Fruit fly (Drosophila melanogaster) Kc167 (cell line): ENCODE results near the gene CG6171.

Experiments
- Myc ChIP-seq: fragments of >200 bp; optimal IDR thresholded peaks from 2 replicates; lab custom pipeline; 2017; ENCODE audit warnings: missing external identifiers
- ttk ChIP-seq: sonication (Bioruptor generic); optimal IDR thresholded peaks from 2 replicates; lab custom pipeline; 2017; ENCODE audit warnings: missing external identifiers

DNA sequence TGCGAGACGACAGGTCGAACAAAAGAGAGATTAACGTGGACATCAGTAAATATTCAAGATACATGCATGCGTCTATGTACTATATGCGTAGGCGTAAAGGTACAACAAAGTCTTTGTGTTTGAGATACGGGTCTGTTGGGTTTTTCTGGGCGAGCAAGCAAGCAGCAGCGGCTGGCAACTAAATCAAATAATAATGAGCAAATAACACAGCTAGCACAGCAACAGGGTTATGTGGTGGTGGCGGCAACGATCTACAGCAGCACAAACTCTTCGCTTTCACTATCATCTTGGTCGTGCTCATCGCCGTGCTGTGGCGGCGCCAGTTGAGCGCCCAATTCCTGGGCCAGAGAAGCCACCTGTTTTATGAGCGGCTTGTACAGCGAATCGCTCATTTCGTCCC is 9.6 kb downstream of the CG6171 start:
- TF ChIP-seq ttk = no peak
- TF ChIP-seq Myc (lab: Kevin White, UChicago) = no peak
